Worm (Caenorhabditis elegans) whole organism, L1 larva: ENCODE results near the gene cyn-2.

ENCODE experiments used
- ama-1 ChIP-seq: fragments of 150-350 bp; optimal IDR thresholded peaks from 2 replicates; lab custom pipeline; 2014
- dpl-1 ChIP-seq, 3 experiments: fragments of 150-350 bp in 2 of 3; sonication (generic microtip) in 1 of 3; optimal IDR thresholded peaks; 2 replicates each; lab custom pipeline; 2014 to 2017; ENCODE audit warnings: missing biosample characterization in 3 of 3, missing genetic modification characterization in 3 of 3, missing genetic modification reagents in 3 of 3
- lir-3 ChIP-seq: sonication (generic microtip); optimal IDR thresholded peaks from 2 replicates; lab custom pipeline; 2016; ENCODE audit warnings: mild to moderate bottlenecking, missing genetic modification characterization, moderate library complexity, missing compliant biosample characterization; ENCODE audit not compliant: poor library complexity
- lsy-2 ChIP-seq, 2 experiments: fragments of 150-350 bp; optimal IDR thresholded peaks; 2 replicates each; lab custom pipeline; 2014; ENCODE audit warnings: missing biosample characterization in 2 of 2, missing genetic modification characterization in 2 of 2
- nhr-11 ChIP-seq: fragments of 150-350 bp; optimal IDR thresholded peaks from 2 replicates; lab custom pipeline; 2014; ENCODE audit warnings: missing biosample characterization, missing genetic modification characterization
- nhr-28 ChIP-seq: fragments of 150-350 bp; optimal IDR thresholded peaks from 2 replicates; lab custom pipeline; 2014; ENCODE audit warnings: missing biosample characterization, missing genetic modification characterization
- nhr-84 ChIP-seq: sonication (generic microtip); optimal IDR thresholded peaks from 2 replicates; lab custom pipeline; 2017; ENCODE audit warnings: missing biosample characterization, missing genetic modification characterization
- pag-3 ChIP-seq: sonication (generic microtip); optimal IDR thresholded peaks from 2 replicates; lab custom pipeline; 2017; ENCODE audit warnings: missing genetic modification characterization, mild to moderate bottlenecking, missing compliant biosample characterization, antibody characterized with exemption, borderline replicate concordance; ENCODE audit not compliant: insufficient read depth
- rnt-1 ChIP-seq: sonication (generic microtip); optimal IDR thresholded peaks from 2 replicates; lab custom pipeline; 2016; ENCODE audit warnings: mild to moderate bottlenecking, missing genetic modification characterization, moderate library complexity, missing compliant biosample characterization
- unc-30 ChIP-seq: sonication (generic microtip); optimal IDR thresholded peaks from 2 replicates; lab custom pipeline; 2017; ENCODE audit warnings: missing biosample characterization, missing genetic modification characterization
- zag-1 ChIP-seq: fragments of 150-350 bp; optimal IDR thresholded peaks from 2 replicates; lab custom pipeline; 2014; ENCODE audit warnings: missing biosample characterization, missing genetic modification characterization
- ztf-11 ChIP-seq, 2 experiments: sonication (generic microtip); optimal IDR thresholded peaks; 2 replicates each; lab custom pipeline; 2016 to 2017; ENCODE audit warnings: missing genetic modification characterization in 2 of 2, missing biosample characterization in 1 of 2, missing compliant biosample characterization in 1 of 2

ce11 chrIII:13716266-13716665, 23.8 kb downstream of the cyn-2 start:
- TF ChIP-seq pag-3 (tag; lab: Kevin White, UChicago) (no peak), nhr-84 (tag; lab: Kevin White, UChicago) (no peak), unc-30 (tag; lab: Kevin White, UChicago) (no peak), nhr-28 (no peak), rnt-1 (no peak), lsy-2 (tag; optimal IDR thresholded peaks at IDR 0.05; lab: Kevin White, UChicago) (peak in 1 of 2 experiments; percentile 25), lir-3 (tag; lab: Kevin White, UChicago) (no peak), dpl-1 (GFP tag; optimal IDR thresholded peaks at IDR 0.05; lab: Kevin White, UChicago) (no peak), ztf-11 (tag; optimal IDR thresholded peaks at IDR 0.05; lab: Kevin White, UChicago) (no peak), zag-1 (no peak), nhr-11 (peak; percentile 82), ama-1 (lab: Kevin White, UChicago) (no peak)
